Worm (Caenorhabditis elegans) whole organism, early embryonic: ENCODE measurements around the gene rict-1.

Experiments
- B0310.2 ChIP-seq: sonication (generic microtip); optimal IDR thresholded peaks from 2 replicates; lab custom pipeline; 2016; ENCODE audit warnings: mild to moderate bottlenecking, missing genetic modification characterization, missing compliant biosample characterization
- F13C5.2 ChIP-seq: sonication (generic microtip); optimal IDR thresholded peaks from 2 replicates; lab custom pipeline; 2017; ENCODE audit warnings: mild to moderate bottlenecking, missing genetic modification characterization, inconsistent platforms, missing compliant biosample characterization
- aly-1 ChIP-seq: sonication (generic microtip); optimal IDR thresholded peaks from 2 replicates; lab custom pipeline; 2016; ENCODE audit warnings: missing genetic modification characterization, missing compliant biosample characterization
- ama-1 ChIP-seq: fragments of 150-350 bp; optimal IDR thresholded peaks from 2 replicates; lab custom pipeline; 2014
- ceh-13 ChIP-seq: fragments of 200-800 bp; sonication (Bioruptor generic); optimal IDR thresholded peaks from 2 replicates; lab custom pipeline; 2018; ENCODE audit warnings: mild to moderate bottlenecking, missing genetic modification characterization, missing compliant biosample characterization
- ceh-36 ChIP-seq: sonication (generic microtip); optimal IDR thresholded peaks from 2 replicates; lab custom pipeline; 2016; ENCODE audit warnings: missing genetic modification characterization, inconsistent platforms, missing compliant biosample characterization
- ets-7 ChIP-seq: sonication (generic microtip); optimal IDR thresholded peaks from 2 replicates; lab custom pipeline; 2016; ENCODE audit warnings: missing genotype, missing genetic modification characterization, missing compliant biosample characterization
- flt-1 ChIP-seq: fragments of 200-800 bp; sonication (Bioruptor generic); IDR thresholded peaks from 2 replicates; pipeline ENCODE4 v1.3.6; 2022; ENCODE audit warnings: missing genetic modification characterization, missing compliant biosample characterization
- hmbx-1 ChIP-seq: sonication (generic microtip); optimal IDR thresholded peaks from 2 replicates; lab custom pipeline; 2016; ENCODE audit warnings: mild to moderate bottlenecking, missing genetic modification characterization, missing compliant biosample characterization
- hmg-4 ChIP-seq: fragments of 200-800 bp; sonication (Bioruptor generic); optimal IDR thresholded peaks from 2 replicates; lab custom pipeline; 2018; ENCODE audit warnings: mild to moderate bottlenecking, missing genetic modification characterization, missing compliant biosample characterization
- hnd-1 ChIP-seq: sonication (generic microtip); optimal IDR thresholded peaks from 2 replicates; lab custom pipeline; 2016; ENCODE audit warnings: missing genetic modification characterization, missing compliant biosample characterization
- pes-1 ChIP-seq: fragments of 200-800 bp; sonication (Bioruptor generic); IDR thresholded peaks from 2 replicates; pipeline ENCODE4 v1.3.6; 2022; ENCODE audit warnings: missing genetic modification reagents, missing genetic modification characterization, missing compliant biosample characterization
- scrt-1 ChIP-seq: fragments of 200-800 bp; sonication (Bioruptor generic); IDR thresholded peaks from 2 replicates; pipeline ENCODE4 v1.3.6; 2022; ENCODE audit warnings: missing genetic modification characterization, missing compliant biosample characterization
- sea-1 ChIP-seq: fragments of 200-800 bp; sonication (Bioruptor generic); conservative IDR thresholded peaks from 2 replicates; pipeline ENCODE4 v1.3.6; 2022; ENCODE audit warnings: missing genetic modification characterization, missing compliant biosample characterization
- tbx-11 ChIP-seq: fragments of 200-800 bp; sonication (Bioruptor generic); IDR thresholded peaks from 2 replicates; pipeline ENCODE4 v1.3.6; 2022; ENCODE audit warnings: missing genetic modification characterization, missing compliant biosample characterization
- tbx-37 ChIP-seq: fragments of 200-800 bp; sonication (Bioruptor generic); conservative IDR thresholded peaks from 2 replicates; pipeline ENCODE4 v1.3.6; 2022; ENCODE audit warnings: missing genetic modification reagents, missing genetic modification characterization, missing compliant biosample characterization
- tra-4 ChIP-seq: sonication (generic microtip); optimal IDR thresholded peaks from 2 replicates; lab custom pipeline; 2017; ENCODE audit warnings: missing genetic modification characterization, missing compliant biosample characterization

The rict-1 gene

DNA sequence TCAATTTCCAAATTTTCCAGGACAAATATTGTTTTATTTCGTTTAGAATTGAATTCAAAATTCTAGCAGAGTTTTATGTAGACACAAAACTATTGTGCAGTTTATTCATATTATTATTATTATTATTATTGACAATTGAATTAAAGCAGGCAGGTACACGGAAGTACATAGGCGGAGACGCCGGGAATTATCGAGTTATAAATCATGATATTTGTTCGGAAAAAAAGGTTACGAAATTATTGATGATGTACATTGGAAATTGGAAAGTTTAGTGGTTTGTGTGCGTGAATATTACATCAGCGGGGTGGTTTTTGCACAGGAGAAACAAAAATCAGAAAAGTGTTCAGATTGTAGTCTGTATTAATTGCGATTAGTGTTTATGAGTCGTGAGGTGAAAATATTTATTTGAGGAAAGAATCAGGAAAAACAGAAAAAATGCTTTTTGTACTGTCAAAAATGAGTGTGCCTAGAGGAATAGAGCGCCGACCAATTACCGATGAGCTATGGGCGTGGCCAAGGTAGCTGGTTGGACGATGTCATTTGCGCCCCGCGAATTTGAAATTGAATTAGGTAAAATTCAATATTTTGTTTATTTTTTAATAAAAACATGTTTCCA is 40.2 kb downstream of the rict-1 start:
- TF ChIP-seq pes-1 (GFP tag; lab: Robert Waterston, UW) = no peak
- TF ChIP-seq aly-1 = no peak
- TF ChIP-seq hmbx-1 (tag; lab: Kevin White, UChicago) = no peak
- TF ChIP-seq hnd-1 (tag; lab: Kevin White, UChicago) = no peak
- TF ChIP-seq scrt-1 (GFP tag; lab: Robert Waterston, UW) = no peak

DNA sequence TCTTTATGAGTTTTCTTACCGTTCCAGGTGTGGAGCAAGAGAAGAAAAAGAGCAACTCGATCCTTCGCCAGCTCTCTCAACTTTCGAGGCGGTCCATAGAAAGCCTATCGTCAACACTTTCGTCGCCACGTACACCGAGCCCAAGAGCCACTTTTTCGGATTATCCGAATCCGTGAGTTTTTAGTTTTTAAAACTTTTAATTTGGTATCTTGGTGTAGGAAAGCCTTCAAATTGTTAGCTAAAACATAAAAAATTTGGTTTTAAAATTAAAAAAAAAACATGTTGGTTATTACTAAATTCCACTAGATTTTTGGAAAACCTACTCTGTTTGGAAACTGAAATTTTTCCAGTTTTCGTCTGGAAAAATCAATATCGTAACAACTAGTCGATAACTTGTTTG is 42.9 kb downstream of the rict-1 start:
- TF ChIP-seq pes-1 (GFP tag; lab: Robert Waterston, UW) (no peak), hmbx-1 (tag; lab: Kevin White, UChicago) (no peak), ets-7 (tag; lab: Kevin White, UChicago) (no peak), flt-1 (GFP tag; lab: Robert Waterston, UW) (no peak), hmg-4 (no peak), scrt-1 (GFP tag; lab: Robert Waterston, UW) (no peak), ceh-36 (tag; lab: Kevin White, UChicago) (no peak), tra-4 (tag; lab: Kevin White, UChicago) (no peak), ceh-13 (GFP tag; lab: Kevin White, UChicago) (no peak), F13C5.2 (tag; lab: Kevin White, UChicago) (no peak), sea-1 (GFP tag; lab: Robert Waterston, UW) (no peak), tbx-37 (GFP tag; lab: Robert Waterston, UW) (no peak), tbx-11 (GFP tag; lab: Robert Waterston, UW) (no peak), ama-1 (lab: Kevin White, UChicago) (no peak)

DNA sequence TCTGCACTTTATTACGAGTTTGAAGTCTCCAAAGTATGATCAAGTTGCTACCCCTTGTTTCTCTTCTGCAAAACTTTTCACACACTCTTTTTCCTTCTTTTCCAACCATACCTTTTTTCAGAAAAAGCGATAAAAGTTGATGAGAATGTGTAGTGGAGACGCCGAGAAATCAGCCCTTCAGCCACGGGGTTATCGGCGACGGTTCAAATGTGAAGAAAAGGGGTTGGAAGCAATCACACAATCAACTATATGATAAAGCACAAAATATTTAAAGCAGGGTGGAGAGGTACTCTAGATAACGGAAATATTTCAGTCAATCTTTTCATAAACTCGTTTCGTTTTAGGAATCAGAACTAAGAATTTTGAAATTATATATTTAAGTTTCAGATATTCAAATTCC is 43.5 kb downstream of the rict-1 start, which contains the start of gene F42G4.5:
TSS of gene F42G4.5 (plus strand) at position 379 of the 400 bp plus-strand sequence.
- TF ChIP-seq scrt-1 (GFP tag; lab: Robert Waterston, UW) (no peak), hmbx-1 (tag; lab: Kevin White, UChicago) (no peak)

DNA sequence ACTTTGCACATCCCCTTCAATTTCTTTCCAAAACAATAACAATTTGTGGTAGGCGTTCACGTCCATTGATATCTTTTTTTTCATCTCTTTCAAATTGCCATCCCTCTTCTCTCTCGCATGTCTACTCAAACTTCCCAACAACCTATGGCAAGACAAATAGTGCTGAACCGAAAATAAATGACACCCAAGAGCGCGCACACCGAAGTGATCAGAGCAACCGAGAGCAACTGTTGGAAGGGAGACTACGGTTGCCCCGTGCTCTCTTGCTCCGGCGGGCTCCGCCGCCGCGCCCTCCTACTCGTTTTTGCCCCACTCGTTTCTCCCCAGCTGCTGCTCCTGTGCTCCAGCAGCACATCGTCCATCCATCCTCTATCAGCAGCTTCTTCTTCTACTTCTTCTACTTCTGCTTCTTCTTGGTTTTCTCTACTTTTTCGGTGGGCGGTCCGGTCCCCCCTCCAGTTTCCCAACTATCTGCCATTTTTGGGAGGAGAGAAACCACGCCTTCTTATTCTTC is 49.8 kb downstream of the rict-1 start:
- no peak for TF ChIP-seq ceh-36 (tag; lab: Kevin White, UChicago)
- no peak for TF ChIP-seq flt-1 (GFP tag; lab: Robert Waterston, UW)
- no peak for TF ChIP-seq B0310.2 (tag; lab: Kevin White, UChicago)
- no peak for TF ChIP-seq hnd-1 (tag; lab: Kevin White, UChicago)
- no peak for TF ChIP-seq scrt-1 (GFP tag; lab: Robert Waterston, UW)
- TF ChIP-seq ets-7 (tag; lab: Kevin White, UChicago) = no peak
- TF ChIP-seq pes-1 (GFP tag; lab: Robert Waterston, UW) = no peak
- no peak for TF ChIP-seq hmg-4
- TF ChIP-seq tbx-37 (GFP tag; lab: Robert Waterston, UW) = no peak

DNA sequence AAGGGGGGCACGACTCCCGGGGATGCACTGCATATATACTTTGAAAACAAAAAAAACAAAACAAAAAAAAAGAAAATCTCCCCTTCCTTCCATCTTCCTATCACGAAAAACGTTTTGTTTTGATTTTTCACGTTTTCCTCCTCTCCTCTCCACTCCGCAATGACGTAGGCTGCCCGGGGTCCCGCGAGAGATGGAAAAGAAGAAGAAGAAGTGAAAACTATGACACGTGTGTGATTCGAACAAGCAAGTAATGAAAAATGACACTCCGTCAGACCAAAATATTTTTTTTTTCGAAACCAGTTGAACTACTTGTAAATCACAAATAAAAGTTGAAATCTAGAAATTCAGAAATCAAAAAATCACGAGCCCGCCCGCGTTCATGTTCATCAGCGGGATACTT is 51.4 kb downstream of the rict-1 start:
- no peak for TF ChIP-seq B0310.2 (tag; lab: Kevin White, UChicago)
- no peak for TF ChIP-seq sea-1 (GFP tag; lab: Robert Waterston, UW)
- no peak for TF ChIP-seq tbx-37 (GFP tag; lab: Robert Waterston, UW)
- TF ChIP-seq pes-1 (GFP tag; lab: Robert Waterston, UW) = no peak
- TF ChIP-seq hmbx-1 (tag; lab: Kevin White, UChicago) = no peak
- no peak for TF ChIP-seq ama-1 (lab: Kevin White, UChicago)
- no peak for TF ChIP-seq tbx-11 (GFP tag; lab: Robert Waterston, UW)
- no peak for TF ChIP-seq flt-1 (GFP tag; lab: Robert Waterston, UW)
- no peak for TF ChIP-seq tra-4 (tag; lab: Kevin White, UChicago)
- no peak for TF ChIP-seq hnd-1 (tag; lab: Kevin White, UChicago)
- TF ChIP-seq F13C5.2 (tag; lab: Kevin White, UChicago) = no peak
- TF ChIP-seq ets-7 (tag; lab: Kevin White, UChicago) = no peak

DNA sequence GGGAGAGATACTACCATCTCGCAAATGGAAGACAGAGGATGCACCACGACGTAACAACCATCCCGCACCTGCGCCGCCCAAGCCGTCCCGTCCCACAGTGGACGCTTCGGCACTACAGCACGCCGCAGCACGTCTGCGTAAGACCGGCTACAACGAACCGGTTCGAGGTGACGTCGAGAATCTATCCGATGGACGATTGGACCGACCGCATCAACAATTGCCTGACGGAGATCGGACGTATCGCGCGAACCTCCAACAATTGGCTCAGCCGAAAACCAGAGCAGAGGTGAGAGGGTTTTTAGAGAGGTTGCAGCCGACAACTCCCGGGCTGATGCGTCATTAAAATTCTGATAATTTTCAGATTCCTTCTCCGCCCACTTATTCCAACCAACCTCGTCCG is 57.4 kb downstream of the rict-1 start:
- no peak for TF ChIP-seq F13C5.2 (tag; lab: Kevin White, UChicago)
- no peak for TF ChIP-seq hmg-4

DNA sequence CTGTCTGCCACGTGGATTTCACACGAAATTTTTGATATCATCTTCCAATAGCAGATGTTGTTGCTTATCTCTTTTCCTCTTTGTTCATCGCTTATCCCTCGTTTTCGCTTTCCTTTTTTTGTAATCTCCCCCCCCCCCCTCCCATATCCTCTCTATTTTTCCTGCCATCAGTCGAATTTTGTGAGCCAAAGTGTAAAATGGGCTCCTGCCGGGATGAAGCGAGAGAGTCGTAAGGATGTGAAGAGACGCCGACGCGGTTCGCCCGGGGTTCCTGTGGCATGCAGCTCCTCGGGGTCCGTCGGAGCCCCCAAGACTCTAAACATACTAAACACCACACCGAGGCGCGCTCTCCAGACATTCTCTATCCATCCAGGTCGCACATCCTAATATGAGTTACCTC is 60.0 kb downstream of the rict-1 start, which contains the start of gene zyx-1:
TSS of gene zyx-1 (plus strand) at position 331 of the 400 bp plus-strand sequence.
- no peak for TF ChIP-seq hmg-4
- TF ChIP-seq scrt-1 (GFP tag; lab: Robert Waterston, UW) = no peak
- TF ChIP-seq tbx-37 (GFP tag; lab: Robert Waterston, UW) = no peak
- no peak for TF ChIP-seq ceh-36 (tag; lab: Kevin White, UChicago)
- TF ChIP-seq B0310.2 (tag; lab: Kevin White, UChicago) = no peak
- TF ChIP-seq ama-1 (lab: Kevin White, UChicago) = no peak
- TF ChIP-seq tra-4 (tag; lab: Kevin White, UChicago) = no peak
- no peak for TF ChIP-seq ceh-13 (GFP tag; lab: Kevin White, UChicago)

DNA sequence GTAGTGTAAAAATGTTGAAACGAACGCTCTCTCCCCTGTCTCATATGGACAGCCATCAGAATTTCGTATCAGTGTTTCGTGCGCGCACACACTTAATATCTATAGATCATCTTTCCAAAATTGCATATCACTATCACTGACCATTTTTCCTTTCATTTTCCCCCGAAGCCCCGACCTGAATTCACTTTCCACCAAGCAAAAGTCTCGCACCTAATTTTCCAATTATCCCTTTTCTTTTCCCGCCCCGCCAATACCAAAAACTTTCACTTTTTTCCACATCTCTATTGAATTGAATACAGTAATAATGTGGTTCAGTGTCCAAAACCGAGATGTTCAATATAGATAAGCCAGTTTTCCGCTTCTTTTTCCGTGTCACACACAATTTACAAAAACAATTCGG is 63.2 kb downstream of the rict-1 start:
- TF ChIP-seq ama-1 (lab: Kevin White, UChicago) (no peak), flt-1 (GFP tag; lab: Robert Waterston, UW) (no peak), hnd-1 (tag; lab: Kevin White, UChicago) (no peak), ceh-36 (tag; lab: Kevin White, UChicago) (no peak), hmbx-1 (tag; lab: Kevin White, UChicago) (no peak), tbx-37 (GFP tag; lab: Robert Waterston, UW) (no peak), ceh-13 (GFP tag; lab: Kevin White, UChicago) (no peak), scrt-1 (GFP tag; lab: Robert Waterston, UW) (no peak), tbx-11 (GFP tag; lab: Robert Waterston, UW) (no peak), ets-7 (tag; lab: Kevin White, UChicago) (no peak), sea-1 (GFP tag; lab: Robert Waterston, UW) (no peak), B0310.2 (tag; lab: Kevin White, UChicago) (no peak), tra-4 (tag; lab: Kevin White, UChicago) (no peak), F13C5.2 (tag; lab: Kevin White, UChicago) (no peak), aly-1 (no peak), pes-1 (GFP tag; lab: Robert Waterston, UW) (no peak), hmg-4 (no peak)
